Fruit fly (Drosophila melanogaster) whole organism, pupa: ENCODE results near the gene Mbs.

ENCODE experiments used
- CG10348 ChIP-seq: fragments of 200-800 bp; sonication (Bioruptor generic); IDR thresholded peaks from 2 replicates; pipeline ENCODE4 v1.3.6; 2022; ENCODE audit warnings: missing biosample characterization, missing genetic modification characterization
- CG12605 ChIP-seq: fragments of 200-800 bp; sonication (Bioruptor generic); IDR thresholded peaks from 2 replicates; pipeline ENCODE4 v1.3.6; 2022; ENCODE audit warnings: missing biosample characterization, missing genetic modification characterization
- CG13204 ChIP-seq: fragments of 200-800 bp; sonication (Bioruptor generic); optimal IDR thresholded peaks from 2 replicates; lab custom pipeline; 2018; ENCODE audit warnings: missing biosample characterization, mild to moderate bottlenecking, missing genetic modification characterization, moderate library complexity
- CG14655 ChIP-seq: fragments of 200-800 bp; sonication (Bioruptor generic); optimal IDR thresholded peaks from 3 replicates; lab custom pipeline; 2017; ENCODE audit warnings: mild to moderate bottlenecking, missing biosample characterization, missing genetic modification reagents, missing genetic modification characterization
- CG15710 ChIP-seq: fragments of 200-800 bp; sonication (Bioruptor generic); optimal IDR thresholded peaks from 2 replicates; lab custom pipeline; 2018; ENCODE audit warnings: missing biosample characterization, mild to moderate bottlenecking, missing genetic modification characterization, moderate library complexity
- CG17806 ChIP-seq: fragments of 200-800 bp; sonication (Bioruptor generic); optimal IDR thresholded peaks from 2 replicates; lab custom pipeline; 2018; ENCODE audit warnings: missing biosample characterization, mild to moderate bottlenecking, missing genetic modification characterization, moderate library complexity
- CG32121 ChIP-seq: fragments of 200-800 bp; sonication (Bioruptor generic); IDR thresholded peaks from 2 replicates; pipeline ENCODE4 v1.3.6; 2022; ENCODE audit warnings: missing biosample characterization, missing genetic modification characterization
- CG34367 ChIP-seq: fragments of 200-800 bp; sonication (Bioruptor generic); optimal IDR thresholded peaks from 2 replicates; lab custom pipeline; 2018; ENCODE audit warnings: missing biosample characterization, mild to moderate bottlenecking, missing genetic modification characterization
- CG4496 ChIP-seq: fragments of 200-800 bp; sonication (Bioruptor generic); IDR thresholded peaks from 3 replicates; pipeline ENCODE4 v1.3.6; 2022; ENCODE audit warnings: missing biosample characterization, missing genetic modification characterization
- CG8159 ChIP-seq: fragments of 200-800 bp; sonication (Bioruptor generic); optimal IDR thresholded peaks from 3 replicates; lab custom pipeline; 2018; ENCODE audit warnings: missing biosample characterization, mild to moderate bottlenecking, missing genetic modification characterization, moderate library complexity
- CG8301 ChIP-seq: fragments of 200-800 bp; sonication (Bioruptor generic); optimal IDR thresholded peaks from 2 replicates; lab custom pipeline; 2018; ENCODE audit warnings: missing biosample characterization, mild to moderate bottlenecking, missing genetic modification characterization
- CG9948 ChIP-seq: fragments of 200-800 bp; sonication (Bioruptor generic); optimal IDR thresholded peaks from 2 replicates; lab custom pipeline; 2018; ENCODE audit warnings: missing biosample characterization, mild to moderate bottlenecking, missing genetic modification characterization, moderate library complexity
- D1 ChIP-seq: fragments of 200-800 bp; sonication (Bioruptor generic); optimal IDR thresholded peaks from 2 replicates; lab custom pipeline; 2018; ENCODE audit warnings: missing biosample characterization, mild to moderate bottlenecking, missing genetic modification characterization, moderate library complexity
- EcR ChIP-seq: fragments of 200-800 bp; sonication (Bioruptor generic); optimal IDR thresholded peaks from 3 replicates; lab custom pipeline; 2019; ENCODE audit warnings: missing biosample characterization, missing genetic modification characterization, mild to moderate bottlenecking, moderate library complexity, missing genetic modification reagents
- Ets98B ChIP-seq: fragments of 200-800 bp; sonication (Bioruptor generic); IDR thresholded peaks from 2 replicates; pipeline ENCODE4 v1.3.6; 2022; ENCODE audit warnings: missing biosample characterization, missing genetic modification characterization
- Pif1A ChIP-seq: fragments of 200-800 bp; sonication (Bioruptor generic); optimal IDR thresholded peaks from 3 replicates; lab custom pipeline; 2016; ENCODE audit warnings: missing biosample characterization, missing genetic modification characterization
- Pif1B ChIP-seq: fragments of 200-800 bp; sonication (Bioruptor generic); optimal IDR thresholded peaks from 3 replicates; lab custom pipeline; 2016; ENCODE audit warnings: missing biosample characterization, missing genetic modification characterization
- Snoo ChIP-seq: fragments of 200-800 bp; sonication (Bioruptor generic); optimal IDR thresholded peaks from 3 replicates; lab custom pipeline; 2017; ENCODE audit warnings: missing biosample characterization, mild to moderate bottlenecking, missing genetic modification characterization, inconsistent platforms
- fd96Ca ChIP-seq: fragments of 200-800 bp; sonication (Bioruptor generic); IDR thresholded peaks from 3 replicates; pipeline ENCODE4 v1.3.6; 2022; ENCODE audit warnings: missing biosample characterization, missing genetic modification characterization
- gl ChIP-seq: fragments of 200-800 bp; sonication (Bioruptor generic); optimal IDR thresholded peaks from 2 replicates; lab custom pipeline; 2018; ENCODE audit warnings: missing biosample characterization, mild to moderate bottlenecking, missing genetic modification characterization
- rn ChIP-seq: fragments of 200-800 bp; sonication (Bioruptor generic); IDR thresholded peaks from 2 replicates; pipeline ENCODE4 v1.3.6; 2022; ENCODE audit warnings: missing biosample characterization, missing genetic modification characterization

Gene Mbs

DNA sequence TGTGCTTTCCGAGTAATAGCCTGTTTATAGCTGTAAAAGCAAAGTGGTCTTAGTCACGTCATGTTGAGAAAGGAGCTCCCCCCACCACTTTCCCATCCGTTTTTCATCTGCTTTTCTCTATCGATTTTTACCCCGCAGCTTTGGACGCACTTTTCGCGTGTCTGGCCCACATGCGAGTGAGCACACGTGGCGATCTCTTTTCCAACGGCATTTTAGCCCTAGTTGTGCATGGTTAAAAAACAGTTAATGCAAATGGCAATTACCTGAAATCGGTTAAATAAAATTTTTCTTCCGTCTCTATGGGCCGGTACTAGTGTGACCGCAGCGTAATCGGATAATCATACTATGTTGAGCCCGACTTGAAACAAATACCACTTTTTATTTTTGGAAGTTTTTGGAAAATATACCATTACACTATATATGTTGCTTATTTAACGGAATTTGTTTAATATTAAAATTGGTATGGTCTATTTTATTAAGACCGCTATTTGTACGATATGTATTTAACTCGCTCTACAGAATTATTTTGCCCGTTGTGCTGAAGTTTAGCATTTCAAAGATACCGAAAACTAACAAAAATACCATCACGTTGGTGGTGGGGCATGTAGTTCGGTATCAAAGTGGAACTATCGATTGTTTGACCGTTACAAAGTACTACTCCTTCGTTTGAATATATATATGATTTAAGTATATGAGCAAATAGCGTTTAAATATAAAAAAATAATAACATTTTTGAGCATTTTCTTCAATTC is 60.5 kb downstream of the Mbs start, which contains the start of gene Zn72D:
Gene Zn72D (minus strand): TSS at position 558 of the 752 bp plus-strand sequence.
- TF ChIP-seq CG14655 (GFP tag; lab: Kevin White, UChicago): no peak
- peak; percentile 5 for TF ChIP-seq Snoo (tag; lab: Kevin White, UChicago)
- no peak for TF ChIP-seq CG9948 (tag; lab: Kevin White, UChicago)

DNA sequence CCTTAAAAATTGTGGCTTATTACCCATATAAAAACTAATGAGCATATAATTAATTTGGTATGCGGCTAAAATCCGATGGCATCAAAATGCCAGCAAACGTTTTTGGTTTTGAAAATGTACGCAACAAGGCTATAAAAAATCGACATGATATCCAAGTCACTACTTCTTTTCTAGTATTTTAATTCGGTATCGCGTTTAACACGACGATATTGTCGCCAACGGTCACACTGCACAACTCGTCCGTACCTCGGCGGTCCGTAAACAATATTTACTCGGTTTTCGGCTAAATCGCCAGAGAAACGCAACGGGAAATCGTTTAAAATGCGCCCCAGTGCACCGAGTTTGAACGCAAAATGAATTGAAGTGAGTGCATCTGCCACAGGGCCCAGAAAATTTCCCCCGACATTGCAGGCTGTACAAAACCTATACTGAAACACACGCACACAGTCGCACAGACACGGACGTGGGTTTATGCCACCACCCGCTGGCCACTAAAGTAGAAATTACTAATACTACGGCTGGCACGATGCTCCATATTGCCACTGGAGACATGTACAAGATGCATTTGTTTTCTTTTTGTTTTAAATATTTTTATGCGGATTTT is 61.3 kb downstream of the Mbs start, which contains the start of gene Taf4:
Gene Taf4 (plus strand): TSS at position 210 of the 604 bp plus-strand sequence.
- TF ChIP-seq rn (GFP tag; lab: Robert Waterston, UW) (no peak), CG12605 (peak; percentile 59; the same call in 1 of the 2 replicates)

- peak; percentile 70 for TF ChIP-seq CG34367 (tag; lab: Kevin White, UChicago)
- peak; percentile 70 for TF ChIP-seq CG17806 (tag; lab: Kevin White, UChicago)
- peak; percentile 90 for TF ChIP-seq fd96Ca
- TF ChIP-seq rn (GFP tag; lab: Robert Waterston, UW): peak; percentile 52
- peak; percentile 93 for TF ChIP-seq CG4496 (GFP tag; lab: Robert Waterston, UW)
- no peak for TF ChIP-seq gl (tag; lab: Kevin White, UChicago)
- TF ChIP-seq CG32121: peak; percentile 85
- no peak for TF ChIP-seq CG10348 (GFP tag; lab: Robert Waterston, UW)
- peak; percentile 76 for TF ChIP-seq CG15710 (tag; lab: Kevin White, UChicago)
- TF ChIP-seq CG13204: no peak
- 0 out of 2 replicates have a peak, but pooled peaks have one; percentile 5 for TF ChIP-seq CG12605
- peak; percentile 66 for TF ChIP-seq CG9948 (tag; lab: Kevin White, UChicago)
- TF ChIP-seq CG14655 (GFP tag; lab: Kevin White, UChicago): no peak
- TF ChIP-seq D1 (tag; lab: Kevin White, UChicago): no peak
- TF ChIP-seq Pif1B: peak; percentile 88
- TF ChIP-seq Snoo (tag; lab: Kevin White, UChicago): peak; percentile 82
- TF ChIP-seq CG8159 (tag; lab: Kevin White, UChicago): no peak
- TF ChIP-seq Pif1A (GFP tag; lab: Kevin White, UChicago): no peak
- peak; percentile 38 for TF ChIP-seq EcR (GFP tag; lab: Kevin White, UChicago)
- TF ChIP-seq Ets98B (GFP tag; lab: Robert Waterston, UW): peak; percentile 90
- peak; percentile 79 for TF ChIP-seq CG8301 (tag; lab: Kevin White, UChicago)
These were observed 62.0 kb downstream of the Mbs start for dm6 chr3L:16113607-16114337.

DNA sequence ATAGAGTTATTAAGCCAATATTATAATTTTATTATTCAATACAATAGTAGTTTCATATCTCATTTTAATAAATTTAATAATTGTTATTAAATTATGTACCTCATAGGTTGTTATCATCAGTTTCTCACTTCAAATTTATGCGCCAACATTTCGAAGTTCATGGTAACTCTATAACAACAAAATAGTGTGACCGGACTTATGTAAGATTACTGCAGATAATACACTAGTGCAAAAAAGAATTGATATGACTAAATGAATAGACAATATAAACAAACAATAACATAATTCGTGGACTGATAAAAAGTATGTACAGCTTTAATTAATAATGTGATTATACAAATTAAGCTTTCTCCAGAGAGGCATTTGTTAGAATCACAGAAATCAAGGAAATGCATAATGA is 70.0 kb downstream of the Mbs start, which contains the start of gene Strump:
Gene Strump (plus strand): TSS at position 212 of the 400 bp plus-strand sequence.
- no peak for TF ChIP-seq CG34367 (tag; lab: Kevin White, UChicago)
- no peak for TF ChIP-seq CG8301 (tag; lab: Kevin White, UChicago)
- TF ChIP-seq D1 (tag; lab: Kevin White, UChicago): no peak
- TF ChIP-seq CG12605: no peak
- no peak for TF ChIP-seq Pif1A (GFP tag; lab: Kevin White, UChicago)
- no peak for TF ChIP-seq CG15710 (tag; lab: Kevin White, UChicago)
- no peak for TF ChIP-seq rn (GFP tag; lab: Robert Waterston, UW)
- no peak for TF ChIP-seq CG9948 (tag; lab: Kevin White, UChicago)
- TF ChIP-seq Ets98B (GFP tag; lab: Robert Waterston, UW): no peak
- TF ChIP-seq, all 21 proteins: peak for 0

DNA sequence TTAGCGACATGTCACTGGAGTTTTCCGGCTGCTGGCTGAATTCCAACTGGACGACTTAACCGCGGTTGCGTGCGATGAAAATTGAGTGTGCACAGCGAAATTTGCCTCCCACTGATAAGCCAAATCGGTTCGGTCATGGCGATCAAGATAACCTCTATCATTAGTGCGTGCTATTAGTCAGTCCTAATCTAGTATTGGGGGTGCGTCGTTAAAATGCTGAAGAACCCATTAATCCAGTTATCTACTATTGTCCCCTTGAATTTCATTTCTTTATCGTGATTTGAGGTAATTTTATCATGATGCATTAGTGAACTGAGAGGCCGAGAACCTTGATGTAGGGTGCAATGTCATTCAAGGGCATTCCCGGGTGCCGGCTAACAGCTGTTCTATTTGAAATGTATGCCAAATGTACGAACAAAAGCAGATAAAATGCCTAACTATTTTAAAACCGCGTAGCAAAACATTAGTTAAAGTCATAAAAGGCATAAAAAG is 76.8 kb downstream of the Mbs start, which contains the start of gene Pgm1:
Gene Pgm1 (minus strand): TSS at position 51 of the 492 bp plus-strand sequence.
- peak; percentile 89; the same call in 2 of the 3 replicates for TF ChIP-seq fd96Ca
- TF ChIP-seq Snoo (tag; lab: Kevin White, UChicago): peak; percentile 86
- no peak for TF ChIP-seq Pif1B
- peak; percentile 85 for TF ChIP-seq CG17806 (tag; lab: Kevin White, UChicago)
- peak; percentile 71 for TF ChIP-seq EcR (GFP tag; lab: Kevin White, UChicago)
- peak; percentile 83 for TF ChIP-seq CG9948 (tag; lab: Kevin White, UChicago)
- peak; percentile 75 for TF ChIP-seq rn (GFP tag; lab: Robert Waterston, UW)
- peak; percentile 63 for TF ChIP-seq CG12605
- TF ChIP-seq CG13204: no peak
- TF ChIP-seq Pif1A (GFP tag; lab: Kevin White, UChicago): no peak
- peak; percentile 87 for TF ChIP-seq CG4496 (GFP tag; lab: Robert Waterston, UW)
- peak; percentile 62 for TF ChIP-seq CG10348 (GFP tag; lab: Robert Waterston, UW)
- TF ChIP-seq D1 (tag; lab: Kevin White, UChicago): no peak
- TF ChIP-seq CG8301 (tag; lab: Kevin White, UChicago): peak; percentile 91
- peak; percentile 68 for TF ChIP-seq Ets98B (GFP tag; lab: Robert Waterston, UW)
- peak; percentile 86 for TF ChIP-seq CG8159 (tag; lab: Kevin White, UChicago)
- TF ChIP-seq gl (tag; lab: Kevin White, UChicago): peak; percentile 86
- peak; percentile 77 for TF ChIP-seq CG32121
- TF ChIP-seq CG15710 (tag; lab: Kevin White, UChicago): peak; percentile 79
- no peak for TF ChIP-seq CG34367 (tag; lab: Kevin White, UChicago)
- TF ChIP-seq CG14655 (GFP tag; lab: Kevin White, UChicago): no peak
- TF ChIP-seq, all 21 proteins: peak for 15
